Worm (Caenorhabditis elegans) whole organism, L2 larva: ENCODE results near the gene slc-46A.

Source experiments
- aly-2 ChIP-seq: fragments of 150-350 bp; optimal IDR thresholded peaks from 2 replicates; lab custom pipeline; 2014; ENCODE audit warnings: missing biosample characterization, missing genetic modification characterization
- ama-1 ChIP-seq: fragments of 150-350 bp; optimal IDR thresholded peaks from 2 replicates; lab custom pipeline; 2018; ENCODE audit warnings: inconsistent platforms
- blmp-1 ChIP-seq: sonication (generic microtip); optimal IDR thresholded peaks from 2 replicates; lab custom pipeline; 2017; ENCODE audit warnings: missing genetic modification characterization, mild to moderate bottlenecking, missing compliant biosample characterization, antibody characterized with exemption, moderate library complexity; ENCODE audit not compliant: insufficient read depth
- lin-11 ChIP-seq: fragments of 150-350 bp; sonication (generic microtip); optimal IDR thresholded peaks from 2 replicates; lab custom pipeline; 2014; ENCODE audit warnings: missing biosample characterization, missing genetic modification characterization, inconsistent platforms, mixed read lengths
- lin-13 ChIP-seq: fragments of 150-350 bp; optimal IDR thresholded peaks from 2 replicates; lab custom pipeline; 2014; ENCODE audit warnings: missing biosample characterization, missing genetic modification reagents, missing genetic modification characterization
- lin-39 ChIP-seq: fragments of 150-350 bp; optimal IDR thresholded peaks from 2 replicates; lab custom pipeline; 2014; ENCODE audit warnings: missing biosample characterization, missing genetic modification reagents, missing genetic modification characterization
- mdl-1 ChIP-seq, 2 experiments: fragments of 150-350 bp in 1 of 2; sonication (generic microtip) in 1 of 2; optimal IDR thresholded peaks; 2 replicates each; lab custom pipeline; 2017; ENCODE audit warnings: missing biosample characterization in 2 of 2, missing genetic modification characterization in 2 of 2
- nhr-12 ChIP-seq: fragments of 150-350 bp; optimal IDR thresholded peaks from 2 replicates; lab custom pipeline; 2014; ENCODE audit warnings: missing biosample characterization, missing genetic modification characterization
- nhr-237 ChIP-seq: fragments of 150-350 bp; optimal IDR thresholded peaks from 2 replicates; lab custom pipeline; 2014; ENCODE audit warnings: missing biosample characterization, missing genetic modification characterization
- nhr-25 ChIP-seq: fragments of 150-350 bp; sonication (generic microtip); optimal IDR thresholded peaks from 3 replicates; lab custom pipeline; 2014; ENCODE audit warnings: missing biosample characterization, missing genetic modification characterization
- snpc-4 ChIP-seq: fragments of 150-350 bp; optimal IDR thresholded peaks from 2 replicates; lab custom pipeline; 2014; ENCODE audit warnings: missing biosample characterization, missing genetic modification characterization
- unc-62 ChIP-seq: fragments of 150-350 bp; optimal IDR thresholded peaks from 2 replicates; lab custom pipeline; 2014; ENCODE audit warnings: missing biosample characterization, missing genetic modification reagents, missing genetic modification characterization
- ztf-1 ChIP-seq: fragments of 200-800 bp; sonication (Bioruptor generic); conservative IDR thresholded peaks from 2 replicates; pipeline ENCODE4 v1.3.6; 2022; ENCODE audit warnings: missing genetic modification characterization, missing compliant biosample characterization

ce11 chrIV:5333484-5333883, 14.4 kb downstream of the slc-46A start:
- TF ChIP-seq lin-39, result no peak
- TF ChIP-seq ama-1 (lab: Kevin White, UChicago), result no peak
- no peak for TF ChIP-seq lin-11
- TF ChIP-seq nhr-12, result no peak
- TF ChIP-seq snpc-4 (tag; lab: Kevin White, UChicago), result no peak
- TF ChIP-seq mdl-1 (tag; optimal IDR thresholded peaks at IDR 0.05; lab: Kevin White, UChicago), result no peak
- no peak for TF ChIP-seq lin-13 (GFP tag; lab: Kevin White, UChicago)
- no peak for TF ChIP-seq nhr-237 (tag; lab: Kevin White, UChicago)
- peak; percentile 59 for TF ChIP-seq blmp-1
- no peak for TF ChIP-seq aly-2 (tag; lab: Kevin White, UChicago)
- no peak for TF ChIP-seq unc-62 (GFP tag; lab: Kevin White, UChicago)
- no peak for TF ChIP-seq ztf-1 (GFP tag; lab: Robert Waterston, UW)
- peak; percentile 1 for TF ChIP-seq nhr-25 (tag; lab: Kevin White, UChicago)
